Worm (Caenorhabditis elegans) whole organism, L2 larva: ENCODE results near the gene taf-12.
"Not testable (repeated sequence)": the region's sequence is repeated elsewhere in the genome, so short reads cannot be mapped to it uniquely, and the experiment has no call there.

Experiments used
- C34F6.9 ChIP-seq: fragments of 150-350 bp; optimal IDR thresholded peaks from 2 replicates; lab custom pipeline; 2014; ENCODE audit warnings: missing biosample characterization, missing genetic modification characterization
- F13H6.1 ChIP-seq: sonication (generic microtip); optimal IDR thresholded peaks from 2 replicates; lab custom pipeline; 2016; ENCODE audit warnings: missing genetic modification characterization, missing compliant biosample characterization
- R02D3.7 ChIP-seq: fragments of 150-350 bp; optimal IDR thresholded peaks from 2 replicates; lab custom pipeline; 2014; ENCODE audit warnings: missing biosample characterization, missing genetic modification characterization
- Y55F3AM.14 ChIP-seq: fragments of 200-800 bp; sonication (Bioruptor generic); optimal IDR thresholded peaks from 2 replicates; lab custom pipeline; 2018; ENCODE audit warnings: mild to moderate bottlenecking, missing genetic modification characterization, missing compliant biosample characterization
- alr-1 ChIP-seq: fragments of 150-350 bp; optimal IDR thresholded peaks from 2 replicates; lab custom pipeline; 2014; ENCODE audit warnings: missing biosample characterization, missing genetic modification characterization
- ama-1 ChIP-seq: fragments of 150-350 bp; optimal IDR thresholded peaks from 2 replicates; lab custom pipeline; 2018; ENCODE audit warnings: inconsistent platforms
- blmp-1 ChIP-seq: sonication (generic microtip); optimal IDR thresholded peaks from 2 replicates; lab custom pipeline; 2017; ENCODE audit warnings: missing genetic modification characterization, mild to moderate bottlenecking, missing compliant biosample characterization, antibody characterized with exemption, moderate library complexity; ENCODE audit not compliant: insufficient read depth
- ceh-82 ChIP-seq: fragments of 150-350 bp; optimal IDR thresholded peaks from 2 replicates; lab custom pipeline; 2014; ENCODE audit warnings: missing biosample characterization, missing genetic modification characterization
- crh-2 ChIP-seq: sonication (generic microtip); optimal IDR thresholded peaks from 2 replicates; lab custom pipeline; 2017; ENCODE audit warnings: missing biosample characterization, missing genetic modification characterization
- elt-1 ChIP-seq: fragments of 150-350 bp; optimal IDR thresholded peaks from 2 replicates; lab custom pipeline; 2014; ENCODE audit warnings: missing biosample characterization, missing genetic modification characterization
- fos-1 ChIP-seq: fragments of 150-350 bp; optimal IDR thresholded peaks from 2 replicates; lab custom pipeline; 2014; ENCODE audit warnings: missing biosample characterization, missing genetic modification characterization
- gmeb-1 ChIP-seq: fragments of 150-350 bp; optimal IDR thresholded peaks from 2 replicates; lab custom pipeline; 2014; ENCODE audit warnings: missing biosample characterization, missing genetic modification characterization
- lin-11 ChIP-seq: fragments of 150-350 bp; sonication (generic microtip); optimal IDR thresholded peaks from 2 replicates; lab custom pipeline; 2014; ENCODE audit warnings: missing biosample characterization, missing genetic modification characterization, inconsistent platforms, mixed read lengths
- lin-13 ChIP-seq: fragments of 150-350 bp; optimal IDR thresholded peaks from 2 replicates; lab custom pipeline; 2014; ENCODE audit warnings: missing biosample characterization, missing genetic modification reagents, missing genetic modification characterization
- lsy-2 ChIP-seq, 2 experiments: fragments of 150-350 bp in 1 of 2; sonication (generic microtip) in 1 of 2; optimal IDR thresholded peaks; 2 replicates each; lab custom pipeline; 2014 to 2017; ENCODE audit warnings: missing biosample characterization in 2 of 2, missing genetic modification characterization in 2 of 2
- mab-5 ChIP-seq: fragments of 150-350 bp; optimal IDR thresholded peaks from 2 replicates; lab custom pipeline; 2014; ENCODE audit warnings: missing biosample characterization, missing genetic modification characterization
- mbf-1 ChIP-seq: sonication (generic microtip); optimal IDR thresholded peaks from 2 replicates; lab custom pipeline; 2017; ENCODE audit warnings: missing biosample characterization, missing genetic modification characterization
- mdl-1 ChIP-seq, 2 experiments: fragments of 150-350 bp in 1 of 2; sonication (generic microtip) in 1 of 2; optimal IDR thresholded peaks; 2 replicates each; lab custom pipeline; 2017; ENCODE audit warnings: missing biosample characterization in 2 of 2, missing genetic modification characterization in 2 of 2
- nhr-11 ChIP-seq: fragments of 150-350 bp; optimal IDR thresholded peaks from 2 replicates; lab custom pipeline; 2014; ENCODE audit warnings: missing biosample characterization, missing genetic modification characterization
- nhr-129 ChIP-seq: fragments of 150-350 bp; optimal IDR thresholded peaks from 2 replicates; lab custom pipeline; 2014; ENCODE audit warnings: missing biosample characterization, missing genetic modification characterization
- nhr-21 ChIP-seq: fragments of 150-350 bp; optimal IDR thresholded peaks from 2 replicates; lab custom pipeline; 2014; ENCODE audit warnings: missing biosample characterization, missing genetic modification characterization
- nhr-23 ChIP-seq: fragments of 150-350 bp; optimal IDR thresholded peaks from 2 replicates; lab custom pipeline; 2014; ENCODE audit warnings: missing biosample characterization, missing genetic modification reagents, missing genetic modification characterization
- nhr-237 ChIP-seq: fragments of 150-350 bp; optimal IDR thresholded peaks from 2 replicates; lab custom pipeline; 2014; ENCODE audit warnings: missing biosample characterization, missing genetic modification characterization
- nhr-25 ChIP-seq: fragments of 150-350 bp; sonication (generic microtip); optimal IDR thresholded peaks from 3 replicates; lab custom pipeline; 2014; ENCODE audit warnings: missing biosample characterization, missing genetic modification characterization
- nhr-6 ChIP-seq: fragments of 150-350 bp; optimal IDR thresholded peaks from 2 replicates; lab custom pipeline; 2014; ENCODE audit warnings: missing biosample characterization, missing genetic modification characterization
- peb-1 ChIP-seq: fragments of 150-350 bp; optimal IDR thresholded peaks from 2 replicates; lab custom pipeline; 2014; ENCODE audit warnings: missing biosample characterization, missing genetic modification characterization
- sem-4 ChIP-seq: fragments of 150-350 bp; optimal IDR thresholded peaks from 2 replicates; lab custom pipeline; 2014; ENCODE audit warnings: missing biosample characterization, missing genetic modification reagents, missing genetic modification characterization
- skn-1 ChIP-seq: sonication (generic microtip); optimal IDR thresholded peaks from 2 replicates; lab custom pipeline; 2017; ENCODE audit warnings: missing biosample characterization, missing genetic modification characterization
- sma-3 ChIP-seq: sonication (generic microtip); optimal IDR thresholded peaks from 2 replicates; lab custom pipeline; 2016; ENCODE audit warnings: missing genetic modification reagents, missing genetic modification characterization, missing compliant biosample characterization
- sma-9 ChIP-seq, 2 experiments: fragments of 150-350 bp in 1 of 2; sonication (generic microtip) in 1 of 2; optimal IDR thresholded peaks; 2 replicates each; lab custom pipeline; 2014 to 2016; ENCODE audit warnings: missing genetic modification characterization in 2 of 2, mild to moderate bottlenecking in 1 of 2, missing biosample characterization in 1 of 2, missing compliant biosample characterization in 1 of 2, missing genetic modification reagents in 1 of 2, moderate library complexity in 1 of 2
- snpc-4 ChIP-seq: fragments of 150-350 bp; optimal IDR thresholded peaks from 2 replicates; lab custom pipeline; 2014; ENCODE audit warnings: missing biosample characterization, missing genetic modification characterization
- unc-39 ChIP-seq: fragments of 150-350 bp; optimal IDR thresholded peaks from 2 replicates; lab custom pipeline; 2014; ENCODE audit warnings: missing biosample characterization, missing genetic modification characterization
- unc-55 ChIP-seq: fragments of 150-350 bp; sonication (generic microtip); optimal IDR thresholded peaks from 3 replicates; lab custom pipeline; 2014; ENCODE audit warnings: missing biosample characterization, missing genetic modification reagents, missing genetic modification characterization
- unc-62 ChIP-seq: fragments of 150-350 bp; optimal IDR thresholded peaks from 2 replicates; lab custom pipeline; 2014; ENCODE audit warnings: missing biosample characterization, missing genetic modification reagents, missing genetic modification characterization
- zag-1 ChIP-seq: fragments of 150-350 bp; optimal IDR thresholded peaks from 2 replicates; lab custom pipeline; 2014; ENCODE audit warnings: missing biosample characterization, missing genetic modification characterization
- ztf-1 ChIP-seq: fragments of 200-800 bp; sonication (Bioruptor generic); conservative IDR thresholded peaks from 2 replicates; pipeline ENCODE4 v1.3.6; 2022; ENCODE audit warnings: missing genetic modification characterization, missing compliant biosample characterization
- ztf-11 ChIP-seq: sonication (generic microtip); optimal IDR thresholded peaks from 2 replicates; lab custom pipeline; 2017; ENCODE audit warnings: missing biosample characterization, missing genetic modification characterization
- ztf-4 ChIP-seq: fragments of 150-350 bp; optimal IDR thresholded peaks from 2 replicates; lab custom pipeline; 2014; ENCODE audit warnings: missing biosample characterization, missing genetic modification characterization

Gene taf-12

DNA sequence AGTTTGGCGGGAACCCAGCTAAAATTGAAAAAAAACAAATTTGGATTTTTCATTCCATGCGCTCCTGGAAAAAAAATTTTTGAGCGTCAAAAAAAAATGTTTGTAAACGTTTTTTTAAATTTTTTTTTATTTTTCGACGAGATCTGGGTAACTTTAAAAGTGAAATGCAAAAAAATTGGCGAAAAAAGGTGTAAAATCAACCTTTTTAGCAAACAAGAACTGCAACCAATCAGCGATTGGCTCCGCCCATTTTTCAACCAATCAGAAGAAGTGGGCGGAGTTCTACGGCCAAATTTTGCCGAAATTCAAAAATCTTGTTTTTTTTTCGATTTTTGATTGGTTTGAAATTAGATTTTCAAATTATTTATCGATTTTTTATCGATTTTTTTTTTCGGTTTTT, 26.4 kb upstream of the taf-12 start:
- TF ChIP-seq crh-2 (no peak), ztf-11 (no peak), zag-1 (tag; lab: Kevin White, UChicago) (no peak), sem-4 (tag; lab: Kevin White, UChicago) (no peak), sma-3 (GFP tag; lab: Kevin White, UChicago) (no peak), mdl-1 (tag; optimal IDR thresholded peaks at IDR 0.05; lab: Kevin White, UChicago) (no peak), blmp-1 (no peak), F13H6.1 (tag; lab: Kevin White, UChicago) (no peak), peb-1 (tag; lab: Kevin White, UChicago) (no peak), alr-1 (no peak), mbf-1 (tag; lab: Kevin White, UChicago) (no peak), R02D3.7 (tag; lab: Kevin White, UChicago) (no peak), mab-5 (tag; lab: Kevin White, UChicago) (no peak)

DNA sequence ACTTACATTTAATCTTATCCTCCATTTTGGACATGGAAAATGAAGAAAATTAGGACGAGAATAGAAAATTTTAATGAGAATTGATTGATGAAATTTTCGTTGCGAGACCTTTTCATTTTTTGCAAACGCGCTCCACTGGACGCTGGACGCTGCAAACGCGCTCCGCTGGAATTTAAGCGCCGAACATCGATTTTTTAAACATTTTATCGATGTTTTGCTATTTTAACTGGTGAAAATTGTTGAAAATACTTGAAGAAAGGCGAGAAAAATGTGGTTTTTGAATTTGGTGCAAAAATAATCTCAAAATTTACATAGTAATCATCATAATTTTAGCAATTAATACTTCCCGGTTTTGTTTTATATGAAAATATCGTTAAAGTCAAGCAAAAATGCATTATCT, 23.9 kb upstream of the taf-12 start, which contains the start of gene Y56A3A.41:
Gene Y56A3A.41 (minus strand): TSS at position 101 of the 400 bp plus-strand sequence.
- TF ChIP-seq C34F6.9 (tag; lab: Kevin White, UChicago) = no peak
- TF ChIP-seq lin-11 (tag; lab: Kevin White, UChicago) = no peak
- TF ChIP-seq unc-62 (GFP tag; lab: Kevin White, UChicago) = no peak
- no peak for TF ChIP-seq ztf-4 (tag; lab: Kevin White, UChicago)
- TF ChIP-seq, all 48 proteins: peak for 0

DNA sequence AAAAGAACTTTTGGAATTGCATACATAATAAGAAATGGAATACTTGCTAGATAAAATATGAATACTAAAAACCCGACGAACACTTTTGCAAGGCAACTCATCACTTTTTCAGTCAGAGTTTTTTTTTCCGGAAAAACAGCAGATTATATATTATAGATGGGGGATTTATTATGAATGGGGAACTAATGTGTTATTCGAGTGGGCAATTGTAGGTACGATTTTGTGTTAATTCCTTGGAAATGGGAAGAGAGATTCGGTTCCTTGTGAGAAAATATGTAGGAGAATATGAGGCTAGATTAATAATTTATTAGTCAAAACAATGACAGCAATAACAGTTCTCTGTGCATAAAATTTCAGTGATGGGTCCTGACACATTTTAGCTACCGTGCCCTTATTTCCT, 22.3 kb upstream of the taf-12 start, which contains the start of gene faah-5:
Gene faah-5 (minus strand): TSS at position 101 of the 400 bp plus-strand sequence.
- TF ChIP-seq unc-39 (no peak), gmeb-1 (tag; lab: Kevin White, UChicago) (no peak), nhr-237 (no peak), nhr-23 (tag; lab: Kevin White, UChicago) (no peak), sma-3 (GFP tag; lab: Kevin White, UChicago) (no peak), Y55F3AM.14 (GFP tag; lab: Kevin White, UChicago) (no peak), mab-5 (tag; lab: Kevin White, UChicago) (no peak), mbf-1 (tag; lab: Kevin White, UChicago) (no peak), F13H6.1 (tag; lab: Kevin White, UChicago) (no peak), nhr-6 (tag; lab: Kevin White, UChicago) (no peak), ceh-82 (tag; lab: Kevin White, UChicago) (no peak), elt-1 (tag; lab: Kevin White, UChicago) (no peak), peb-1 (tag; lab: Kevin White, UChicago) (no peak), fos-1 (no peak), unc-55 (GFP tag; lab: Kevin White, UChicago) (no peak)

DNA sequence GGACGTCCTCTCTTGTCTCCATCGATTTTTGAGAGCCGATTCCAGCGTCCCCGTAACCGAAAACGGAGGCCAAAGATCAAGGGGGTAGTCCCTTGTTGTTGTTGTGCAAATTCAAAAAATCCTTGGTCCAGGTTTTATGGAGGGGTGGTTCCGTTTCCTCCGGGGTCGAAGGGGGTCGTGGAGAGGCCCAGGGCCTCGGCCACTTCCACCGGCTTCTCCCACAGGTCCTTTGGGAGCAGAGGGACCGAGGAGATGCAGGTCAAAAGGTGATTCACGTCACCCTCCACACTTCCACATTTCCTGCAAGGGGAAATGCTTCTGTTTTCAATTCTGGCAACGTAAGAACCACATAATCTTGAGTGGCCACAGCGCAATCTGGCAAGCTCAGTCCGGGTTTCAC, 14.6 kb upstream of the taf-12 start, which contains the start of gene fbxb-22:
Gene fbxb-22 (minus strand): TSS at position 61 of the 400 bp plus-strand sequence.
- TF ChIP-seq nhr-25; ama-1; gmeb-1 (tag; lab: Kevin White, UChicago): not testable (repeated sequence)
- TF ChIP-seq, all 48 proteins: peak for 0; not testable (repeated sequence) for 48

DNA sequence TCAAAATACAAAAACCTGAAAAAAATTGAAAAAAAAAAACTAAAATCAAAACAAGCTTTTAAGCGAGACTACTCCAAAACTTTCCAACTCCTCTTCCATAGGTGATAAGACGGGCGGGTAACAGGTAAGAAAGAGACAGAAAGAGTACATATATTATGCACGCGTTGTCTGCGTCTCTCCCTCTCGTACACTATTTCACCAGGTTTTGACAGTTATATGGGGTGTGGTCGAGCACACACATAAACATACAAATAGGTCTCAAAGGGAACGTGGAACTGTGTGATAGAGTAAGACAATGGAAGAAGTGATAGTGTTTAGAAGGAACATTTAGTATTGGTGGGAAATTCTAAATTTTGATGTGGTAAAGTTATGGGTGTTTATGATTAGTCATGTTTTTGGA, 12.5 kb upstream of the taf-12 start:
- TF ChIP-seq alr-1 = no peak
- TF ChIP-seq fos-1 = peak; percentile 40

DNA sequence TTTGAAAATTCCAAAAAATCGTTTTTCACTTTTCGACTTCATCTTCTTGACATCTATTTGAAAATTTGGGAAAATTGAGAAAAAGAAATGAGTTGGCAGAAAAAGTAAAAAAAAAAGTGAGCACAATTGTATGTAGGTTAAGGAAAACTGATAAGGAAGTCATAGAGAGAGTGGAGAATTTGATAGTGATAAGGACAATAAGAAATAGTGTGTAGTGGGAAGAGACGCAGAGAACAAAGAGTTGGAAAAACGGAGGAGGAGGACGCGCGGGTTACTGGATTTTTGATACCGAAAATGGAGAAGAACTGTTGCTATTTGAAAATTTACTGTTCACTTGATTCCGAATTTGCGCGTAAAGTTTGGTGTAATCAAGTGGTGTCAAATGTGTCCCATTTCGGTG, 9.7 kb upstream of the taf-12 start, which contains the start of gene Y56A3A.6:
Gene Y56A3A.6 (minus strand): TSS at position 53 of the 400 bp plus-strand sequence.
- TF ChIP-seq crh-2 (peak; percentile 20), ceh-82 (tag; lab: Kevin White, UChicago) (no peak), nhr-11 (tag; lab: Kevin White, UChicago) (no peak), fos-1 (peak; percentile 18)

DNA sequence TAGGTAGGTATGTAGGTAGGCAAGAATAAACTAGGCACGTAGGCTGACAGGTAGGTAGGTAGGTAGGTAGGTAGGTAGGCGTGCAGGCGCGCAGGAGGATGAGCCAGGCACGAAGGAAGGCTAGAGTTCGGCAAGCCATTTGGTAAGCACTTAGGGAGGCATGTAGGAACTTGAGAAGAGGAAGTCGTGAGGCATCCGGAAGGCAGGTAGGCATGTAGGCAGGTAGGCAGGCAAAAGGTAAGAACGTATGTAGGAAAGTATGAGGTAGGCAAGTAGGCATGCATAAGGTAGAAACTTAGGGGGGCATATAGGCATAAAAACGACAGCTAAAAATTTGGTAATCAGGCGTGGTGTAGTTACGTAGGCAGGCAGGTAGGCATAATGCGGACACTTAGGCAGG, 7.0 kb upstream of the taf-12 start:
- TF ChIP-seq sma-3 (GFP tag; lab: Kevin White, UChicago) = no peak
- TF ChIP-seq zag-1 (tag; lab: Kevin White, UChicago) = no peak
- no peak for TF ChIP-seq elt-1 (tag; lab: Kevin White, UChicago)
- TF ChIP-seq ztf-1 (GFP tag; lab: Robert Waterston, UW) = no peak
- TF ChIP-seq lin-13 (GFP tag; lab: Kevin White, UChicago) = no peak
- TF ChIP-seq skn-1 (tag; lab: Kevin White, UChicago) = no peak
- TF ChIP-seq sma-9 (GFP tag; optimal IDR thresholded peaks at IDR 0.05; lab: Kevin White, UChicago) = no peak
- no peak for TF ChIP-seq sma-9 (tag; optimal IDR thresholded peaks at IDR 0.05; lab: Kevin White, UChicago)
- no peak for TF ChIP-seq gmeb-1 (tag; lab: Kevin White, UChicago)
- no peak for TF ChIP-seq nhr-11 (tag; lab: Kevin White, UChicago)
- no peak for TF ChIP-seq peb-1 (tag; lab: Kevin White, UChicago)
- no peak for TF ChIP-seq lsy-2 (tag; optimal IDR thresholded peaks at IDR 0.05; lab: Kevin White, UChicago)
- no peak for TF ChIP-seq alr-1
- TF ChIP-seq mab-5 (tag; lab: Kevin White, UChicago) = no peak
- no peak for TF ChIP-seq ztf-4 (tag; lab: Kevin White, UChicago)
- TF ChIP-seq Y55F3AM.14 (GFP tag; lab: Kevin White, UChicago) = no peak
- TF ChIP-seq mbf-1 (tag; lab: Kevin White, UChicago) = no peak
- TF ChIP-seq snpc-4 = no peak
- no peak for TF ChIP-seq nhr-237
- no peak for TF ChIP-seq nhr-129 (tag; lab: Kevin White, UChicago)
- no peak for TF ChIP-seq nhr-21 (tag; lab: Kevin White, UChicago)
